Worm (Caenorhabditis elegans) whole organism, L2 larva: Measurements from ENCODE around the gene K08D9.6.

Experiments used
- C34F6.9 ChIP-seq: fragments of 150-350 bp; optimal IDR thresholded peaks from 2 replicates; lab custom pipeline; 2014; ENCODE audit warnings: missing biosample characterization, missing genetic modification characterization
- F13H6.1 ChIP-seq: sonication (generic microtip); optimal IDR thresholded peaks from 2 replicates; lab custom pipeline; 2016; ENCODE audit warnings: missing genetic modification characterization, missing compliant biosample characterization
- R02D3.7 ChIP-seq: fragments of 150-350 bp; optimal IDR thresholded peaks from 2 replicates; lab custom pipeline; 2014; ENCODE audit warnings: missing biosample characterization, missing genetic modification characterization
- Y55F3AM.14 ChIP-seq: fragments of 200-800 bp; sonication (Bioruptor generic); optimal IDR thresholded peaks from 2 replicates; lab custom pipeline; 2018; ENCODE audit warnings: mild to moderate bottlenecking, missing genetic modification characterization, missing compliant biosample characterization
- ZK546.5 ChIP-seq: sonication (generic microtip); optimal IDR thresholded peaks from 2 replicates; lab custom pipeline; 2017; ENCODE audit warnings: missing biosample characterization, missing genetic modification characterization
- ama-1 ChIP-seq: fragments of 150-350 bp; optimal IDR thresholded peaks from 2 replicates; lab custom pipeline; 2018; ENCODE audit warnings: inconsistent platforms
- crh-2 ChIP-seq: sonication (generic microtip); optimal IDR thresholded peaks from 2 replicates; lab custom pipeline; 2017; ENCODE audit warnings: missing biosample characterization, missing genetic modification characterization
- dmd-4 ChIP-seq: sonication (generic microtip); optimal IDR thresholded peaks from 2 replicates; lab custom pipeline; 2017; ENCODE audit warnings: missing biosample characterization, missing genetic modification characterization
- egl-27 ChIP-seq: sonication (generic microtip); optimal IDR thresholded peaks from 3 replicates; lab custom pipeline; 2017; ENCODE audit warnings: missing biosample characterization, missing genetic modification reagents, missing genetic modification characterization
- elt-3 ChIP-seq: sonication (generic microtip); optimal IDR thresholded peaks from 2 replicates; lab custom pipeline; 2017; ENCODE audit warnings: missing biosample characterization, missing genetic modification characterization
- fos-1 ChIP-seq: fragments of 150-350 bp; optimal IDR thresholded peaks from 2 replicates; lab custom pipeline; 2014; ENCODE audit warnings: missing biosample characterization, missing genetic modification characterization
- gmeb-1 ChIP-seq: fragments of 150-350 bp; optimal IDR thresholded peaks from 2 replicates; lab custom pipeline; 2014; ENCODE audit warnings: missing biosample characterization, missing genetic modification characterization
- lin-11 ChIP-seq: fragments of 150-350 bp; sonication (generic microtip); optimal IDR thresholded peaks from 2 replicates; lab custom pipeline; 2014; ENCODE audit warnings: missing biosample characterization, missing genetic modification characterization, inconsistent platforms, mixed read lengths
- lsy-2 ChIP-seq, 2 experiments: fragments of 150-350 bp in 1 of 2; sonication (generic microtip) in 1 of 2; optimal IDR thresholded peaks; 2 replicates each; lab custom pipeline; 2014 to 2017; ENCODE audit warnings: missing biosample characterization in 2 of 2, missing genetic modification characterization in 2 of 2
- mab-5 ChIP-seq: fragments of 150-350 bp; optimal IDR thresholded peaks from 2 replicates; lab custom pipeline; 2014; ENCODE audit warnings: missing biosample characterization, missing genetic modification characterization
- mbf-1 ChIP-seq: sonication (generic microtip); optimal IDR thresholded peaks from 2 replicates; lab custom pipeline; 2017; ENCODE audit warnings: missing biosample characterization, missing genetic modification characterization
- nhr-10 ChIP-seq: sonication (generic microtip); optimal IDR thresholded peaks from 2 replicates; lab custom pipeline; 2017; ENCODE audit warnings: missing biosample characterization, missing genetic modification characterization
- nhr-129 ChIP-seq: fragments of 150-350 bp; optimal IDR thresholded peaks from 2 replicates; lab custom pipeline; 2014; ENCODE audit warnings: missing biosample characterization, missing genetic modification characterization
- nhr-21 ChIP-seq: fragments of 150-350 bp; optimal IDR thresholded peaks from 2 replicates; lab custom pipeline; 2014; ENCODE audit warnings: missing biosample characterization, missing genetic modification characterization
- nhr-25 ChIP-seq: fragments of 150-350 bp; sonication (generic microtip); optimal IDR thresholded peaks from 3 replicates; lab custom pipeline; 2014; ENCODE audit warnings: missing biosample characterization, missing genetic modification characterization
- nhr-77 ChIP-seq: fragments of 150-350 bp; optimal IDR thresholded peaks from 2 replicates; lab custom pipeline; 2014; ENCODE audit warnings: missing biosample characterization, missing genetic modification characterization
- skn-1 ChIP-seq: sonication (generic microtip); optimal IDR thresholded peaks from 2 replicates; lab custom pipeline; 2017; ENCODE audit warnings: missing biosample characterization, missing genetic modification characterization
- sma-3 ChIP-seq: sonication (generic microtip); optimal IDR thresholded peaks from 2 replicates; lab custom pipeline; 2016; ENCODE audit warnings: missing genetic modification reagents, missing genetic modification characterization, missing compliant biosample characterization
- sma-9 ChIP-seq, 2 experiments: fragments of 150-350 bp in 1 of 2; sonication (generic microtip) in 1 of 2; optimal IDR thresholded peaks; 2 replicates each; lab custom pipeline; 2014 to 2016; ENCODE audit warnings: missing genetic modification characterization in 2 of 2, mild to moderate bottlenecking in 1 of 2, missing biosample characterization in 1 of 2, missing compliant biosample characterization in 1 of 2, missing genetic modification reagents in 1 of 2, moderate library complexity in 1 of 2
- unc-55 ChIP-seq: fragments of 150-350 bp; sonication (generic microtip); optimal IDR thresholded peaks from 3 replicates; lab custom pipeline; 2014; ENCODE audit warnings: missing biosample characterization, missing genetic modification reagents, missing genetic modification characterization
- unc-62 ChIP-seq: fragments of 150-350 bp; optimal IDR thresholded peaks from 2 replicates; lab custom pipeline; 2014; ENCODE audit warnings: missing biosample characterization, missing genetic modification reagents, missing genetic modification characterization
- ztf-1 ChIP-seq: fragments of 200-800 bp; sonication (Bioruptor generic); conservative IDR thresholded peaks from 2 replicates; pipeline ENCODE4 v1.3.6; 2022; ENCODE audit warnings: missing genetic modification characterization, missing compliant biosample characterization
- ztf-11 ChIP-seq: sonication (generic microtip); optimal IDR thresholded peaks from 2 replicates; lab custom pipeline; 2017; ENCODE audit warnings: missing biosample characterization, missing genetic modification characterization

K08D9.6 gene

ce11 chrV:3193091-3193608 is 41.6 kb downstream of the K08D9.6 start, which contains the start of the genes Y73C8B.3 and Y73C8B.9:
TSS of gene Y73C8B.3 (minus strand) at chrV:3193237.
TSS of gene Y73C8B.9 (plus strand) at chrV:3193558.
- peak; percentile 43 for TF ChIP-seq gmeb-1 (tag; lab: Kevin White, UChicago)
- peak; percentile 24 for TF ChIP-seq nhr-25
- TF ChIP-seq ztf-11 = no peak
- peak; percentile 18 for TF ChIP-seq nhr-21 (tag; lab: Kevin White, UChicago)
- TF ChIP-seq sma-3 (GFP tag; lab: Kevin White, UChicago) = peak; percentile 22
- no peak for TF ChIP-seq nhr-129 (tag; lab: Kevin White, UChicago)
- no peak for TF ChIP-seq elt-3 (tag; lab: Kevin White, UChicago)
- TF ChIP-seq egl-27 (tag; lab: Kevin White, UChicago) = no peak
- TF ChIP-seq F13H6.1 (tag; lab: Kevin White, UChicago) = peak; percentile 7
- TF ChIP-seq crh-2 = peak; percentile 15
- TF ChIP-seq dmd-4 (tag; lab: Kevin White, UChicago) = no peak
- TF ChIP-seq unc-62 (GFP tag; lab: Kevin White, UChicago) = no peak
- TF ChIP-seq ama-1 (lab: Kevin White, UChicago) = no peak
- TF ChIP-seq fos-1 (tag; lab: Kevin White, UChicago) = peak; percentile 14
- no peak for TF ChIP-seq mab-5
- no peak for TF ChIP-seq unc-55 (GFP tag; lab: Kevin White, UChicago)
- peak; percentile 77 for TF ChIP-seq sma-9 (GFP tag; optimal IDR thresholded peaks at IDR 0.05; lab: Kevin White, UChicago)
- no peak for TF ChIP-seq sma-9 (tag; optimal IDR thresholded peaks at IDR 0.05; lab: Kevin White, UChicago)

DNA sequence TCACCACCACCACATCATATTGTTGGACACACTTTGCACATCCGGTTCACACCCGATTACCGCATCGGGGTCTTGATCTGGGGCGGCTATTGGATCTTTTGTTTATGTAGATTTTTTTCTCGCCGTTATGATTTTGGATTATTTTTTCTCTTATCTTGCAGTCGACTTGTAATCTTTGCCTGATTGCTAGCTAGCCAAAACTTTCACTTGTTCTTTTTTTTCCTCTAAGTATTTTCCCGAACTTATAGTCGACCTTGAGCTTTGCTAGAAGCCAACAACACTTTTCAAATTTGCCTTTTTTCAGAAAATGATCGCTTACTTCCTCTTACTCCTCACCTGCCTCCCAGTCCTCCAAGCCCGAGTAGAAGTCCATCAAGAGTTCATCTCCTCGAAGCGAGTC is 46.7 kb downstream of the K08D9.6 start, which contains the start of gene lag-2:
TSS of gene lag-2 (plus strand) at position 301 of the 400 bp plus-strand sequence.
- no peak for TF ChIP-seq nhr-10 (tag; lab: Kevin White, UChicago)
- no peak for TF ChIP-seq F13H6.1 (tag; lab: Kevin White, UChicago)
- TF ChIP-seq lin-11 = no peak

DNA sequence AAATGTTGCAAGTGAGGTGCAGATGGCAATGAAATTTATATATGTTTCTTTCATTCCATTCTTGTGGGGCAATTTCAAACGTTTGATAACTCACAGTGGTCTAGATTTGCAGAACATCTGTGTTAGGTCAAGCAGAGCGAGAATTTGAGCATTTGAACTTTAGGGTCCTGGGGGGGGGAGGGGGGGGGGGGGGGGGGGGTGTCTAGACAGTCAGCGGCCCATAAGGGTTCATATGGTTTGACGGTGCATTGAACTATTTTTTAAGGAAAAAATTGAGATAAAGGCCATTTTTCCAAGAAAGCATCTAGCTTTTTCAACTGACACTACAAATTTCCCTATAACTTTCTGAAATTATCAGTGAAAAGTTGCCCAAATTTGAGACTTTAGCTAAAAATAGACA is 48.9 kb downstream of the K08D9.6 start:
- no peak for TF ChIP-seq ZK546.5 (tag; lab: Kevin White, UChicago)
- no peak for TF ChIP-seq fos-1 (tag; lab: Kevin White, UChicago)
- TF ChIP-seq unc-55 (GFP tag; lab: Kevin White, UChicago) = no peak
- no peak for TF ChIP-seq ztf-11
- no peak for TF ChIP-seq lsy-2 (tag; optimal IDR thresholded peaks at IDR 0.05; lab: Kevin White, UChicago)
- TF ChIP-seq lin-11 = no peak
- TF ChIP-seq unc-62 (GFP tag; lab: Kevin White, UChicago) = no peak
- no peak for TF ChIP-seq mbf-1 (tag; lab: Kevin White, UChicago)
- TF ChIP-seq C34F6.9 (tag; lab: Kevin White, UChicago) = no peak
- no peak for TF ChIP-seq nhr-10 (tag; lab: Kevin White, UChicago)
- no peak for TF ChIP-seq egl-27 (tag; lab: Kevin White, UChicago)
- no peak for TF ChIP-seq Y55F3AM.14 (GFP tag; lab: Kevin White, UChicago)
- no peak for TF ChIP-seq nhr-129 (tag; lab: Kevin White, UChicago)
- no peak for TF ChIP-seq nhr-77
- no peak for TF ChIP-seq mab-5
- TF ChIP-seq skn-1 (tag; lab: Kevin White, UChicago) = no peak
- no peak for TF ChIP-seq ztf-1 (GFP tag; lab: Robert Waterston, UW)
- no peak for TF ChIP-seq F13H6.1 (tag; lab: Kevin White, UChicago)
- TF ChIP-seq ama-1 (lab: Kevin White, UChicago) = no peak
- no peak for TF ChIP-seq R02D3.7 (tag; lab: Kevin White, UChicago)
